Fruit fly (Drosophila melanogaster): ENCODE measurements around the gene CG14314.

Gene CG14314

DNA sequence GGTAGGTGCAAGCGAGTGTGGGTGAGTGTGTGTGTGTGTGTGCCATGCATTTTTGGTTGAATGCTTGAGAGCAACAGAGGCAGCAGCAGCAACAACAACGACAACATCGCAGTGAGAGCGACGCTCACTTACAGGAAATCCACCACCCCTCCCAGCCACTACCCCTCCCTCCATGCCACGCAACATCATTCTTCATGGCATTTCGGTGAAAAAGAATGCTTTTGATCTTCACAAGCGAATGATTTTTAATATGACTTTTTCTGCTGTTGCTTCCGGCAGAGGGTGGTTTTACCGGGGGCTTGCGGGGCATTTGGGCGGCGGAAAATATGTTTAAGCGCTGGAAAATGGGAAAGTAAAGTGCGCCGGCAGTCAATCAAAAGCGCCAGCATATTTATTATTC, 45.7 kb downstream of the CG14314 start:
- TF ChIP-seq CG16813 (GFP tag; IDR thresholded peaks at IDR 0.05; ENCODE audit: partially characterized antibody) (0 out of 3 replicates have a peak, but pooled peaks have one; percentile 35), crol (GFP tag; IDR thresholded peaks at IDR 0.05) (peak; percentile 54), Six4 (GFP tag; optimal IDR thresholded peaks at IDR 0.05) (no peak), NC2β (GFP tag; optimal IDR thresholded peaks at IDR 0.05) (no peak), CHES-1-like (GFP tag; optimal IDR thresholded peaks at IDR 0.05) (no peak), ftz-f1 (GFP tag; optimal IDR thresholded peaks at IDR 0.05) (no peak), nerfin-1 (tag; optimal IDR thresholded peaks at IDR 0.05) (peak; percentile 18), Trl (optimal IDR thresholded peaks at IDR 0.05) (peak in 1 of 2 experiments; percentile 3), Trl (GFP tag; optimal IDR thresholded peaks at IDR 0.05) (no peak), pros (GFP tag; optimal IDR thresholded peaks at IDR 0.05) (peak; percentile 53), CG4360 (GFP tag; IDR thresholded peaks at IDR 0.05) (peak; percentile 51; the same call in 1 of the 2 replicates), Xrp1 (GFP tag; IDR thresholded peaks at IDR 0.05) (0 out of 2 replicates have a peak, but pooled peaks have one; percentile 3), dimm (GFP tag; IDR thresholded peaks at IDR 0.05) (peak; percentile 21; the same call in 1 of the 2 replicates), tx (GFP tag; optimal IDR thresholded peaks at IDR 0.05) (no peak), kni (GFP tag; optimal IDR thresholded peaks at IDR 0.05) (no peak)

- TF ChIP-seq CG14965 (GFP tag; optimal IDR thresholded peaks at IDR 0.05; ENCODE audit: borderline replicate concordance), result no peak
- TF ChIP-seq CG3163 (GFP tag; optimal IDR thresholded peaks at IDR 0.05), result peak; percentile 42
- no peak for TF ChIP-seq CG17186 (GFP tag; optimal IDR thresholded peaks at IDR 0.05)
- TF ChIP-seq CG6254 (GFP tag; optimal IDR thresholded peaks at IDR 0.05), result no peak
- TF ChIP-seq CG11695 (GFP tag; IDR thresholded peaks at IDR 0.05), result no peak
- TF ChIP-seq NfI (GFP tag; optimal IDR thresholded peaks at IDR 0.05), result no peak
- peak; percentile 87 for TF ChIP-seq Adf1 (GFP tag; IDR thresholded peaks at IDR 0.05)
- no peak for TF ChIP-seq CG3726 (GFP tag; IDR thresholded peaks at IDR 0.05)
- TF ChIP-seq NFAT (GFP tag; IDR thresholded peaks at IDR 0.05), result no peak
- peak; percentile 6 for TF ChIP-seq CG18599 (GFP tag; optimal IDR thresholded peaks at IDR 0.05)
- TF ChIP-seq Trl (optimal IDR thresholded peaks at IDR 0.05), result peak; percentile 62 to 77
- no peak for TF ChIP-seq Trl (GFP tag; optimal IDR thresholded peaks at IDR 0.05)
- no peak for TF ChIP-seq CG7556 (GFP tag; optimal IDR thresholded peaks at IDR 0.05)
- TF ChIP-seq ewg (GFP tag; optimal IDR thresholded peaks at IDR 0.05), result peak; percentile 78
- peak; percentile 32 for TF ChIP-seq Nf-YB (GFP tag; optimal IDR thresholded peaks at IDR 0.05)
- no peak for TF ChIP-seq pb (GFP tag; optimal IDR thresholded peaks at IDR 0.05)
- peak; percentile 11 for TF ChIP-seq cg (GFP tag; optimal IDR thresholded peaks at IDR 0.05)
- TF ChIP-seq CG6813 (GFP tag; optimal IDR thresholded peaks at IDR 0.05), result no peak
- TF ChIP-seq CkIIα-i1 (GFP tag; IDR thresholded peaks at IDR 0.05), result no peak
- no peak for TF ChIP-seq CG9727 (GFP tag; optimal IDR thresholded peaks at IDR 0.05)
- no peak for TF ChIP-seq ap (GFP tag; IDR thresholded peaks at IDR 0.05)
- TF ChIP-seq Nf-YC (tag; optimal IDR thresholded peaks at IDR 0.05), result peak; percentile 62
- TF ChIP-seq CG11723 (GFP tag; optimal IDR thresholded peaks at IDR 0.05), result no peak
- TF ChIP-seq CG18262 (tag; optimal IDR thresholded peaks at IDR 0.05), result no peak
These were observed 49.3 kb downstream of the CG14314 start for dm6 chr3R:18265275-18265674.

- no peak for TF ChIP-seq CrebB (tag; optimal IDR thresholded peaks at IDR 0.05)
- no peak for TF ChIP-seq so (GFP tag; IDR thresholded peaks at IDR 0.05)
- TF ChIP-seq seq (GFP tag; IDR thresholded peaks at IDR 0.05), result peak; percentile 51; the same call in 1 of the 2 replicates
- TF ChIP-seq Nf-YC (tag; optimal IDR thresholded peaks at IDR 0.05), result peak; percentile 93
- TF ChIP-seq ro (GFP tag; IDR thresholded peaks at IDR 0.05), result no peak
- TF ChIP-seq Nf-YB (GFP tag; optimal IDR thresholded peaks at IDR 0.05), result peak; percentile 94
- TF ChIP-seq NC2β (GFP tag; optimal IDR thresholded peaks at IDR 0.05), result no peak
- TF ChIP-seq nerfin-1 (tag; optimal IDR thresholded peaks at IDR 0.05), result no peak
- no peak for TF ChIP-seq lmd (GFP tag; IDR thresholded peaks at IDR 0.05)
- no peak for TF ChIP-seq hth (optimal IDR thresholded peaks at IDR 0.05)
These were observed 50.7 kb downstream of the CG14314 start for dm6 chr3R:18266665-18267064.

Data from whole organism, embryonic.